Fruit fly (Drosophila melanogaster) S2 (cell line): ENCODE measurements around the gene CG15210.

ENCODE experiments used
- CG8478 ChIP-seq: fragments of >200 bp; optimal IDR thresholded peaks from 2 replicates; lab custom pipeline; 2018
- CTCF ChIP-seq, 2 experiments: fragments of >200 bp; optimal IDR thresholded peaks; 2 replicates each; lab custom pipeline; 2018

DNA sequence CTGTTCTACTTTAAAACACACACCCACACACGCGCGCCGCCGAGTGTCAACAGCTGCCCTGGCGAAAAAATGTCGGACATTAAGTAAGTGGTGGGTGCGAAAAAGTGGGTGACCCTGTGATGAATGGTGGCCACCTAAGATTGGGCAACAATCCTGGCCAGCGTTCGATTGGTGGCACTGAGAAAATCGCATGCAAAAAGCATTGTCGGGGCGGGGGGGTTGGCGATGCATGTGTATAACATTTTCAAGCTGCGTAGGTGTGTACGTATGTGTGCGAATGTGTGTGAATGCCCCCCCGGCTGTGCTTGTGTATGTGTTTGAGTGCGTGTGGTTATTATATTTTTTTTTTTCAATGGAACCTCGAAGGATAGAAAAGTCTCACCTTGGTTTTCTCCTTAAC, 18.8 kb downstream of the CG15210 start:
- TF ChIP-seq CG8478 (no peak), CTCF (optimal IDR thresholded peaks at IDR 0.05; lab: Kevin White, UChicago) (no peak)
